Fruit fly (Drosophila melanogaster) whole organism, embryonic: ENCODE results near the gene osk.

Source experiments
- Ada2b ChIP-seq: fragments of 200-800 bp; sonication (Bioruptor generic); IDR thresholded peaks from 2 replicates; pipeline ENCODE4 v1.3.6; 2022; ENCODE audit warnings: missing biosample characterization, missing genetic modification characterization
- BEAF-32 ChIP-seq: fragments of 200-800 bp; sonication (Bioruptor generic); optimal IDR thresholded peaks from 3 replicates; lab custom pipeline; 2017; ENCODE audit warnings: missing biosample characterization, missing genetic modification characterization, mild to moderate bottlenecking, moderate library complexity, missing genetic modification reagents
- CG10543 ChIP-seq: fragments of 200-800 bp; sonication (Bioruptor generic); optimal IDR thresholded peaks from 3 replicates; lab custom pipeline; 2017; ENCODE audit warnings: missing biosample characterization, mild to moderate bottlenecking, missing genetic modification characterization, moderate library complexity
- CG14860 ChIP-seq: fragments of 200-800 bp; sonication (Bioruptor generic); IDR thresholded peaks from 3 replicates; pipeline ENCODE4 v1.3.6; 2022; ENCODE audit warnings: missing biosample characterization, missing genetic modification characterization; ENCODE audit not compliant: partially characterized antibody
- CG17328 ChIP-seq: fragments of 200-800 bp; sonication (Bioruptor generic); IDR thresholded peaks from 2 replicates; pipeline ENCODE4 v1.3.6; 2022; ENCODE audit warnings: missing biosample characterization, missing genetic modification characterization
- CG18262 ChIP-seq: fragments of 200-800 bp; optimal IDR thresholded peaks from 3 replicates; lab custom pipeline; 2019; ENCODE audit warnings: missing biosample characterization, mild to moderate bottlenecking, missing genetic modification characterization, moderate library complexity
- CG2199 ChIP-seq: fragments of 200-800 bp; sonication (Bioruptor generic); IDR thresholded peaks from 3 replicates; pipeline ENCODE4 v1.3.6; 2022; ENCODE audit warnings: missing biosample characterization, missing genetic modification characterization
- CG30403 ChIP-seq: fragments of 200-800 bp; sonication (Bioruptor generic); optimal IDR thresholded peaks from 3 replicates; lab custom pipeline; 2016; ENCODE audit warnings: missing biosample characterization, missing genetic modification characterization
- CG3065 ChIP-seq: fragments of 200-800 bp; sonication (Bioruptor generic); optimal IDR thresholded peaks from 2 replicates; lab custom pipeline; 2016; ENCODE audit warnings: missing biosample characterization, missing genetic modification characterization
- CG31441 ChIP-seq: fragments of 200-800 bp; sonication (Bioruptor generic); IDR thresholded peaks from 2 replicates; pipeline ENCODE4 v1.3.6; 2022; ENCODE audit warnings: missing biosample characterization, missing genetic modification characterization
- CG34224 ChIP-seq: fragments of 200-800 bp; sonication (Bioruptor generic); IDR thresholded peaks from 3 replicates; pipeline ENCODE4 v1.3.6; 2022; ENCODE audit warnings: missing biosample characterization, missing genetic modification characterization; ENCODE audit not compliant: partially characterized antibody
- CG4360 ChIP-seq: fragments of 200-800 bp; sonication (Bioruptor generic); IDR thresholded peaks from 2 replicates; pipeline ENCODE4 v1.3.6; 2022; ENCODE audit warnings: missing biosample characterization, missing genetic modification characterization
- CG4424 ChIP-seq: fragments of 200-800 bp; sonication (Bioruptor generic); optimal IDR thresholded peaks from 3 replicates; lab custom pipeline; 2016; ENCODE audit warnings: missing biosample characterization, missing genetic modification characterization
- CG7556 ChIP-seq: fragments of 200-800 bp; sonication (Bioruptor generic); optimal IDR thresholded peaks from 2 replicates; lab custom pipeline; 2017; ENCODE audit warnings: missing biosample characterization, mild to moderate bottlenecking, missing genetic modification characterization
- CG8290 ChIP-seq, 3 experiments: fragments of 200-800 bp; sonication (Bioruptor generic); optimal IDR thresholded peaks; 2 replicates each; lab custom pipeline; 2016 to 2019; ENCODE audit warnings: missing biosample characterization in 3 of 3, missing genetic modification characterization in 3 of 3, mild to moderate bottlenecking in 2 of 3, moderate library complexity in 1 of 3
- CG8359 ChIP-seq: fragments of 200-800 bp; sonication (Bioruptor generic); optimal IDR thresholded peaks from 2 replicates; lab custom pipeline; 2017; ENCODE audit warnings: missing biosample characterization, mild to moderate bottlenecking, missing genetic modification characterization, borderline replicate concordance
- CG9817 ChIP-seq: fragments of 200-800 bp; sonication (Bioruptor generic); optimal IDR thresholded peaks from 2 replicates; lab custom pipeline; 2018; ENCODE audit warnings: missing biosample characterization, mild to moderate bottlenecking, missing genetic modification characterization, moderate library complexity
- D19B ChIP-seq: fragments of 200-800 bp; sonication (Bioruptor generic); optimal IDR thresholded peaks from 2 replicates; lab custom pipeline; 2017; ENCODE audit warnings: missing biosample characterization, mild to moderate bottlenecking, missing genetic modification characterization
- Doc3 ChIP-seq: fragments of 200-800 bp; sonication (Bioruptor generic); IDR thresholded peaks from 3 replicates; pipeline ENCODE4 v1.3.6; 2022; ENCODE audit warnings: missing biosample characterization, missing genetic modification characterization; ENCODE audit not compliant: partially characterized antibody
- ERR ChIP-seq: fragments of 200-800 bp; sonication (Bioruptor generic); optimal IDR thresholded peaks from 2 replicates; lab custom pipeline; 2016; ENCODE audit warnings: missing biosample characterization, missing genetic modification characterization
- Hr51 ChIP-seq, 2 experiments: fragments of 200-800 bp; sonication (Bioruptor generic); optimal IDR thresholded peaks; 2 replicates in 1 of 2; 3 replicates in 1 of 2; lab custom pipeline; 2016 to 2018; ENCODE audit warnings: missing biosample characterization in 2 of 2, missing genetic modification characterization in 2 of 2, mild to moderate bottlenecking in 1 of 2, moderate library complexity in 1 of 2
- Lpt ChIP-seq: fragments of >200 bp; optimal IDR thresholded peaks from 2 replicates; lab custom pipeline; 2018; ENCODE audit warnings: missing biosample characterization, missing genetic modification characterization
- Mrtf ChIP-seq: fragments of 200-800 bp; sonication (Bioruptor generic); IDR thresholded peaks from 3 replicates; pipeline ENCODE4 v1.3.6; 2022; ENCODE audit warnings: missing biosample characterization, missing genetic modification characterization
- Opbp ChIP-seq: fragments of 200-800 bp; sonication (Bioruptor generic); IDR thresholded peaks from 3 replicates; pipeline ENCODE4 v1.3.6; 2022; ENCODE audit warnings: missing biosample characterization, missing genetic modification characterization; ENCODE audit not compliant: partially characterized antibody
- Pdp1 ChIP-seq, 2 experiments: fragments of 200-800 bp; sonication (Bioruptor generic); optimal IDR thresholded peaks; 3 replicates each; lab custom pipeline; 2016; ENCODE audit warnings: missing biosample characterization in 2 of 2, missing genetic modification characterization in 2 of 2, mild to moderate bottlenecking in 1 of 2, moderate library complexity in 1 of 2
- Tbp ChIP-seq: fragments of >200 bp; optimal IDR thresholded peaks from 2 replicates; lab custom pipeline; 2018; ENCODE audit warnings: missing biosample characterization, missing genetic modification characterization
- Usf ChIP-seq: fragments of 200-800 bp; sonication (Bioruptor generic); optimal IDR thresholded peaks from 2 replicates; lab custom pipeline; 2017; ENCODE audit warnings: missing genotype, missing biosample characterization, missing genetic modification characterization
- aop ChIP-seq: fragments of 200-800 bp; sonication (Bioruptor generic); IDR thresholded peaks from 2 replicates; pipeline ENCODE4 v1.3.6; 2022; ENCODE audit warnings: missing biosample characterization, missing genetic modification characterization
- ato ChIP-seq: fragments of 200-800 bp; sonication (Bioruptor generic); IDR thresholded peaks from 2 replicates; pipeline ENCODE4 v1.3.6; 2022; ENCODE audit warnings: missing biosample characterization, missing genetic modification characterization; ENCODE audit not compliant: partially characterized antibody
- bab2 ChIP-seq: fragments of 200-800 bp; sonication (Bioruptor generic); optimal IDR thresholded peaks from 2 replicates; lab custom pipeline; 2016; ENCODE audit warnings: missing biosample characterization, missing genetic modification characterization
- btn ChIP-seq: fragments of 200-800 bp; sonication (Bioruptor generic); optimal IDR thresholded peaks from 2 replicates; lab custom pipeline; 2016; ENCODE audit warnings: missing biosample characterization, missing genetic modification characterization
- cwo ChIP-seq: fragments of 200-800 bp; sonication (Bioruptor generic); optimal IDR thresholded peaks from 3 replicates; lab custom pipeline; 2017; ENCODE audit warnings: missing biosample characterization, missing genetic modification characterization, mild to moderate bottlenecking, moderate library complexity, missing genetic modification reagents
- ewg ChIP-seq: fragments of 200-800 bp; sonication (Bioruptor generic); optimal IDR thresholded peaks from 3 replicates; lab custom pipeline; 2017; ENCODE audit warnings: mild to moderate bottlenecking, missing biosample characterization, missing genetic modification reagents, missing genetic modification characterization
- fd102C ChIP-seq: fragments of 200-800 bp; sonication (Bioruptor generic); optimal IDR thresholded peaks from 2 replicates; lab custom pipeline; 2018; ENCODE audit warnings: missing biosample characterization, mild to moderate bottlenecking, missing genetic modification characterization, moderate library complexity
- h ChIP-seq: fragments of >200 bp; optimal IDR thresholded peaks from 2 replicates; lab custom pipeline; 2017
- hth ChIP-seq: fragments of >200 bp; optimal IDR thresholded peaks from 2 replicates; lab custom pipeline; 2017; ENCODE audit warnings: inconsistent platforms
- lmd ChIP-seq: fragments of 200-800 bp; sonication (Bioruptor generic); IDR thresholded peaks from 2 replicates; pipeline ENCODE4 v1.3.6; 2022; ENCODE audit warnings: missing biosample characterization, missing genetic modification characterization
- maf-S ChIP-seq: fragments of 200-800 bp; sonication (Bioruptor generic); optimal IDR thresholded peaks from 2 replicates; lab custom pipeline; 2016; ENCODE audit warnings: missing biosample characterization, missing genetic modification characterization
- mam ChIP-seq: fragments of 200-800 bp; sonication (Bioruptor generic); optimal IDR thresholded peaks from 3 replicates; lab custom pipeline; 2016; ENCODE audit warnings: missing biosample characterization, missing genetic modification characterization
- nom ChIP-seq: fragments of 200-800 bp; sonication (Bioruptor generic); optimal IDR thresholded peaks from 2 replicates; lab custom pipeline; 2017; ENCODE audit warnings: missing biosample characterization, missing genetic modification characterization, mild to moderate bottlenecking, moderate library complexity, missing genetic modification reagents
- pan ChIP-seq, 4 experiments: fragments of >200 bp in 3 of 4; fragments of 200-800 bp in 1 of 4; sonication (Bioruptor generic) in 1 of 4; optimal IDR thresholded peaks in 3 of 4; IDR thresholded peaks in 1 of 4; 2 replicates each; pipeline versions ENCODE4 v1.3.6 to Lab custom; 2017 to 2022; ENCODE audit warnings: missing biosample characterization in 2 of 4, missing genetic modification characterization in 2 of 4, mixed read lengths in 1 of 4
- pita ChIP-seq: fragments of 200-800 bp; sonication (Bioruptor generic); optimal IDR thresholded peaks from 2 replicates; lab custom pipeline; 2017; ENCODE audit warnings: missing biosample characterization, mild to moderate bottlenecking, missing genetic modification characterization
- row ChIP-seq: fragments of 200-800 bp; sonication (Bioruptor generic); IDR thresholded peaks from 3 replicates; pipeline ENCODE4 v1.3.6; 2022; ENCODE audit warnings: missing biosample characterization, missing genetic modification characterization
- sisA ChIP-seq: fragments of 200-800 bp; sonication (Bioruptor generic); IDR thresholded peaks from 2 replicates; pipeline ENCODE4 v1.3.6; 2022; ENCODE audit warnings: missing biosample characterization, missing genetic modification characterization
- tna ChIP-seq: fragments of 200-800 bp; sonication (Bioruptor generic); IDR thresholded peaks from 2 replicates; pipeline ENCODE4 v1.3.6; 2022; ENCODE audit warnings: missing biosample characterization, missing genetic modification characterization; ENCODE audit not compliant: partially characterized antibody
- ttk ChIP-seq: fragments of 200-800 bp; sonication (Bioruptor generic); IDR thresholded peaks from 2 replicates; pipeline ENCODE4 v2.1.2; 2022; ENCODE audit warnings: missing biosample characterization, missing genetic modification characterization
- vnd ChIP-seq: fragments of 200-800 bp; sonication (Bioruptor generic); IDR thresholded peaks from 3 replicates; pipeline ENCODE4 v1.3.6; 2022; ENCODE audit warnings: missing biosample characterization, missing genetic modification characterization; ENCODE audit not compliant: partially characterized antibody
- vvl ChIP-seq: fragments of 200-800 bp; sonication (Bioruptor generic); IDR thresholded peaks from 2 replicates; pipeline ENCODE4 v1.3.6; 2022; ENCODE audit warnings: missing biosample characterization, missing genetic modification characterization
- wdn ChIP-seq: fragments of 200-800 bp; sonication (Bioruptor generic); IDR thresholded peaks from 2 replicates; pipeline ENCODE4 v1.3.6; 2022; ENCODE audit warnings: missing biosample characterization, missing genetic modification characterization

osk gene

DNA sequence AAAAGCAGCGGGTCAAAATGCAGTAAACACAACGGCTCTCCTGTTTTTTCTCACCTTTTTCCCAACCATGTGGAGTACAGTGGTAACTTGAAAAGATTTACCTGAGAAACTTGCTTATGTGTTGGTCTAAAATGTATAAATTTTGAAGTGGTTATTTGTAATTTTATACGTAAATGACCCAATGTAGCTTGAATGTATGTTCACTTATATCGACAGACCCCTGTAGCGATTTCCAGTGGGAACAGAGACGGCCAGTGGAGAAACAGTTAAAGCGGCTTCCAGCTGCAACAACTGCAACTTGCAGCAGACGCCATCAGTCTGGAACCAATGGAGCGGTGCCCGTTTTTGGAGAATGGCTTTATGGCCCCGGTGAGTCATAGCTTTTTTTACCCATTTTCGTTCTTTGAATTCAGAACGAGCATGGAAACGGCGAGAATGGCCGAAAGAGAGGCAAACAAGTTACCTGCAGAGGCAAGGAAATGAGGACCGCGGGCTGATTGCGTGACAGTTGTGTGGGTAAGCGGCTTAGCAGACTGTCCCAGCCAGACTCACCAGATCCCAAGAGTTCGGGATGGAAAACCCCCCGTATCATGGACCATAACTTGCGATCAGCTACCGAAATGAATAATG lies 8.9 kb upstream of the osk start (continued):
- TF ChIP-seq Usf (GFP tag; lab: Kevin White, UChicago) (no peak), ato (GFP tag; lab: Robert Waterston, UW) (no peak), CG3065 (GFP tag; lab: Kevin White, UChicago) (peak; percentile 5), Ada2b (no peak), fd102C (GFP tag; lab: Kevin White, UChicago) (no peak), mam (GFP tag; lab: Kevin White, UChicago) (no peak), CG10543 (GFP tag; lab: Kevin White, UChicago) (no peak), CG9817 (peak; percentile 9), Hr51 (GFP tag; optimal IDR thresholded peaks at IDR 0.05; lab: Kevin White, UChicago) (peak in 1 of 2 experiments; percentile 6), CG34224 (GFP tag; lab: Robert Waterston, UW) (no peak), cwo (GFP tag; lab: Kevin White, UChicago) (peak; percentile 37), bab2 (GFP tag; lab: Kevin White, UChicago) (peak; percentile 59), maf-S (GFP tag; lab: Kevin White, UChicago) (no peak), ewg (GFP tag; lab: Kevin White, UChicago) (peak; percentile 28), pan (optimal IDR thresholded peaks at IDR 0.05; lab: Kevin White, UChicago) (no peak), pan (GFP tag; optimal IDR thresholded peaks at IDR 0.05 in 1 of 2, IDR thresholded peaks at IDR 0.05 in 1 of 2) (peak in 1 of 2 experiments; percentile 49), ttk (GFP tag; lab: Robert Waterston, UW) (peak; percentile 54), CG2199 (GFP tag; lab: Robert Waterston, UW) (peak; percentile 89), sisA (peak; percentile 64), Opbp (GFP tag; lab: Robert Waterston, UW) (no peak), aop (GFP tag; lab: Robert Waterston, UW) (0 out of 2 replicates have a peak, but pooled peaks have one; percentile 16), row (GFP tag; lab: Robert Waterston, UW) (peak; percentile 72), vnd (GFP tag; lab: Robert Waterston, UW) (no peak), CG4424 (GFP tag; lab: Kevin White, UChicago) (peak; percentile 51), lmd (GFP tag; lab: Robert Waterston, UW) (peak; percentile 74), ERR (no peak), CG7556 (GFP tag; lab: Kevin White, UChicago) (peak; percentile 32), nom (GFP tag; lab: Kevin White, UChicago) (peak; percentile 84), CG8359 (GFP tag; lab: Kevin White, UChicago) (peak; percentile 73), BEAF-32 (GFP tag; lab: Kevin White, UChicago) (no peak), CG31441 (GFP tag; lab: Robert Waterston, UW) (peak; percentile 77), CG4360 (GFP tag; lab: Robert Waterston, UW) (peak; percentile 53), CG14860 (GFP tag; lab: Robert Waterston, UW) (no peak), Lpt (GFP tag; lab: Kevin White, UChicago) (no peak), vvl (GFP tag; lab: Robert Waterston, UW) (peak; percentile 91), CG17328 (GFP tag; lab: Robert Waterston, UW) (peak; percentile 58), D19B (GFP tag; lab: Kevin White, UChicago) (no peak), CG30403 (GFP tag; lab: Kevin White, UChicago) (peak; percentile 50), CG18262 (peak; percentile 87), Tbp (GFP tag; lab: Kevin White, UChicago) (no peak), pita (GFP tag; lab: Kevin White, UChicago) (no peak), hth (no peak), Pdp1 (GFP tag; optimal IDR thresholded peaks at IDR 0.05; lab: Kevin White, UChicago) (peak; percentile 25 to 42), tna (no peak), wdn (GFP tag; lab: Robert Waterston, UW) (no peak), Mrtf (GFP tag; lab: Robert Waterston, UW) (0 out of 3 replicates have a peak, but pooled peaks have one; percentile 31), CG8290 (GFP tag; optimal IDR thresholded peaks at IDR 0.05; lab: Kevin White, UChicago) (peak; percentile 33), CG8290 (tag; optimal IDR thresholded peaks at IDR 0.05; lab: Kevin White, UChicago) (no peak), h (no peak), btn (peak; percentile 23), Doc3 (GFP tag; lab: Robert Waterston, UW) (no peak)
